Fruit fly (Drosophila melanogaster) whole organism, prepupa: ENCODE measurements around the gene CG34238.

Experiments
- CG10631 ChIP-seq: fragments of 200-800 bp; sonication (Bioruptor generic); optimal IDR thresholded peaks from 2 replicates; lab custom pipeline; 2016; ENCODE audit warnings: missing biosample characterization, missing genetic modification characterization
- CG15336 ChIP-seq: fragments of 200-800 bp; sonication (Bioruptor generic); IDR thresholded peaks from 2 replicates; pipeline ENCODE4 v1.3.6; 2022; ENCODE audit warnings: missing biosample characterization, missing genetic modification characterization
- Ets96B ChIP-seq: fragments of 200-800 bp; optimal IDR thresholded peaks from 2 replicates; lab custom pipeline; 2019; ENCODE audit warnings: missing biosample characterization, mild to moderate bottlenecking, missing genetic modification characterization, moderate library complexity
- Lpt ChIP-seq: fragments of 200-800 bp; sonication (Bioruptor generic); optimal IDR thresholded peaks from 3 replicates; lab custom pipeline; 2016; ENCODE audit warnings: missing biosample characterization, missing genetic modification characterization
- cyc ChIP-seq: fragments of 200-800 bp; sonication (Bioruptor generic); optimal IDR thresholded peaks from 3 replicates; lab custom pipeline; 2016; ENCODE audit warnings: missing biosample characterization, missing genetic modification characterization
- fd59A ChIP-seq: fragments of 200-800 bp; sonication (Bioruptor generic); optimal IDR thresholded peaks from 2 replicates; lab custom pipeline; 2017; ENCODE audit warnings: missing biosample characterization, mild to moderate bottlenecking, missing genetic modification characterization, missing genetic modification reagents
- salr ChIP-seq, 2 experiments: fragments of 200-800 bp; sonication (Bioruptor generic); optimal IDR thresholded peaks; 3 replicates each; lab custom pipeline; 2016 to 2018; ENCODE audit warnings: missing biosample characterization in 2 of 2, missing genetic modification characterization in 2 of 2, mild to moderate bottlenecking in 1 of 2
- spab ChIP-seq: fragments of 200-800 bp; sonication (Bioruptor generic); optimal IDR thresholded peaks from 2 replicates; lab custom pipeline; 2017; ENCODE audit warnings: missing biosample characterization, mild to moderate bottlenecking, missing genetic modification characterization, missing genetic modification reagents
- ss ChIP-seq, 2 experiments: fragments of 200-800 bp; sonication (Bioruptor generic); optimal IDR thresholded peaks; 2 replicates in 1 of 2; 3 replicates in 1 of 2; lab custom pipeline; 2017 to 2018; ENCODE audit warnings: mild to moderate bottlenecking in 2 of 2, missing biosample characterization in 2 of 2, missing genetic modification characterization in 2 of 2, moderate library complexity in 1 of 2

dm6 chr3L:10630885-10631359, 4.6 kb downstream of the CG34238 start, which contains the start of the genes CG42535, CG34001 and hay:
- TF ChIP-seq CG15336 (no peak), fd59A (GFP tag; lab: Kevin White, UChicago) (no peak), Ets96B (tag; lab: Kevin White, UChicago) (no peak), ss (GFP tag; optimal IDR thresholded peaks at IDR 0.05; lab: Kevin White, UChicago) (no peak), CG10631 (GFP tag; lab: Kevin White, UChicago) (no peak), salr (GFP tag; optimal IDR thresholded peaks at IDR 0.05; lab: Kevin White, UChicago) (no peak), cyc (GFP tag; lab: Kevin White, UChicago) (no peak), Lpt (GFP tag; lab: Kevin White, UChicago) (no peak), spab (no peak)
